Fruit fly (Drosophila melanogaster) whole organism, embryonic: Measurements from ENCODE around the gene CG10863.
A peak's percentile ranks its signal among the peaks of the same experiment; 100 is the strongest.

Source experiments
- BEAF-32 ChIP-seq: fragments of 200-800 bp; sonication (Bioruptor generic); optimal IDR thresholded peaks from 3 replicates; lab custom pipeline; 2017; ENCODE audit warnings: missing biosample characterization, missing genetic modification characterization, mild to moderate bottlenecking, moderate library complexity, missing genetic modification reagents
- BtbVII ChIP-seq: fragments of 200-800 bp; sonication (Bioruptor generic); optimal IDR thresholded peaks from 3 replicates; lab custom pipeline; 2017; ENCODE audit warnings: missing biosample characterization, mild to moderate bottlenecking, missing genetic modification characterization
- CG13894 ChIP-seq: fragments of 200-800 bp; sonication (Bioruptor generic); optimal IDR thresholded peaks from 3 replicates; lab custom pipeline; 2018; ENCODE audit warnings: missing biosample characterization, mild to moderate bottlenecking, missing genetic modification characterization, moderate library complexity
- CG15269 ChIP-seq: fragments of 200-800 bp; sonication (Bioruptor generic); optimal IDR thresholded peaks from 2 replicates; lab custom pipeline; 2018; ENCODE audit warnings: missing biosample characterization, mild to moderate bottlenecking, missing genetic modification characterization, moderate library complexity
- CG2116 ChIP-seq: fragments of 200-800 bp; sonication (Bioruptor generic); optimal IDR thresholded peaks from 3 replicates; lab custom pipeline; 2018; ENCODE audit warnings: missing biosample characterization, mild to moderate bottlenecking, missing genetic modification characterization
- CG34224 ChIP-seq: fragments of 200-800 bp; sonication (Bioruptor generic); IDR thresholded peaks from 3 replicates; pipeline ENCODE4 v1.3.6; 2022; ENCODE audit warnings: missing biosample characterization, missing genetic modification characterization; ENCODE audit not compliant: partially characterized antibody
- CG7271 ChIP-seq: fragments of 200-800 bp; sonication (Bioruptor generic); optimal IDR thresholded peaks from 2 replicates; lab custom pipeline; 2018; ENCODE audit warnings: missing biosample characterization, mild to moderate bottlenecking, missing genetic modification characterization, moderate library complexity
- CG7987 ChIP-seq: fragments of 200-800 bp; sonication (Bioruptor generic); optimal IDR thresholded peaks from 2 replicates; lab custom pipeline; 2018; ENCODE audit warnings: missing biosample characterization, mild to moderate bottlenecking, missing genetic modification characterization, moderate library complexity
- CG9437 ChIP-seq: fragments of 200-800 bp; sonication (Bioruptor generic); optimal IDR thresholded peaks from 2 replicates; lab custom pipeline; 2018; ENCODE audit warnings: missing biosample characterization, mild to moderate bottlenecking, missing genetic modification characterization
- CG9932 ChIP-seq: fragments of 200-800 bp; sonication (Bioruptor generic); IDR thresholded peaks from 2 replicates; pipeline ENCODE4 v1.3.6; 2022; ENCODE audit warnings: missing biosample characterization, missing genetic modification characterization
- D19B ChIP-seq: fragments of 200-800 bp; sonication (Bioruptor generic); optimal IDR thresholded peaks from 2 replicates; lab custom pipeline; 2017; ENCODE audit warnings: missing biosample characterization, mild to moderate bottlenecking, missing genetic modification characterization
- Dip3 ChIP-seq: fragments of 200-800 bp; sonication (Bioruptor generic); optimal IDR thresholded peaks from 3 replicates; lab custom pipeline; 2016; ENCODE audit warnings: missing biosample characterization, missing genetic modification characterization
- Dll ChIP-seq: fragments of 200-800 bp; sonication (Bioruptor generic); IDR thresholded peaks from 4 replicates; pipeline ENCODE4 v1.3.6; 2022; ENCODE audit warnings: missing biosample characterization, missing genetic modification characterization; ENCODE audit not compliant: partially characterized antibody
- Dp ChIP-seq: fragments of 200-800 bp; sonication (Bioruptor generic); optimal IDR thresholded peaks from 2 replicates; lab custom pipeline; 2018; ENCODE audit warnings: missing biosample characterization, mild to moderate bottlenecking, missing genetic modification characterization, moderate library complexity
- Dref ChIP-seq: fragments of 200-800 bp; sonication (Bioruptor generic); IDR thresholded peaks from 2 replicates; pipeline ENCODE4 v1.3.6; 2022; ENCODE audit warnings: missing biosample characterization, missing genetic modification characterization
- Drgx ChIP-seq: fragments of 200-800 bp; sonication (Bioruptor generic); IDR thresholded peaks from 2 replicates; pipeline ENCODE4 v1.3.6; 2022; ENCODE audit warnings: missing biosample characterization, missing genetic modification characterization
- Elba2 ChIP-seq: fragments of 200-800 bp; sonication (Bioruptor generic); optimal IDR thresholded peaks from 3 replicates; lab custom pipeline; 2016; ENCODE audit warnings: missing biosample characterization, missing genetic modification characterization
- HmgZ ChIP-seq: fragments of 200-800 bp; sonication (Bioruptor generic); optimal IDR thresholded peaks from 2 replicates; lab custom pipeline; 2018; ENCODE audit warnings: missing biosample characterization, mild to moderate bottlenecking, missing genetic modification characterization
- Hmx ChIP-seq: fragments of 200-800 bp; sonication (Bioruptor generic); optimal IDR thresholded peaks from 2 replicates; lab custom pipeline; 2016; ENCODE audit warnings: missing biosample characterization, missing genetic modification characterization
- Max ChIP-seq: fragments of 200-800 bp; sonication (Bioruptor generic); optimal IDR thresholded peaks from 2 replicates; lab custom pipeline; 2016; ENCODE audit warnings: missing biosample characterization, mild to moderate bottlenecking, missing genetic modification characterization
- Myb ChIP-seq: fragments of 200-800 bp; sonication (Bioruptor generic); optimal IDR thresholded peaks from 2 replicates; lab custom pipeline; 2016; ENCODE audit warnings: missing biosample characterization, missing genetic modification characterization
- NC2β ChIP-seq: fragments of 200-800 bp; sonication (Bioruptor generic); optimal IDR thresholded peaks from 2 replicates; lab custom pipeline; 2016; ENCODE audit warnings: missing biosample characterization, missing genetic modification characterization
- Pdp1 ChIP-seq, 2 experiments: fragments of 200-800 bp; sonication (Bioruptor generic); optimal IDR thresholded peaks; 3 replicates each; lab custom pipeline; 2016; ENCODE audit warnings: missing biosample characterization in 2 of 2, missing genetic modification characterization in 2 of 2, mild to moderate bottlenecking in 1 of 2, moderate library complexity in 1 of 2
- Scr ChIP-seq: fragments of 200-800 bp; sonication (Bioruptor generic); IDR thresholded peaks from 2 replicates; pipeline ENCODE4 v1.3.6; 2022; ENCODE audit warnings: missing biosample characterization, missing genetic modification characterization; ENCODE audit not compliant: partially characterized antibody
- Sin3A ChIP-seq: fragments of >200 bp; optimal IDR thresholded peaks from 2 replicates; lab custom pipeline; 2018
- Sox100B ChIP-seq: fragments of 200-800 bp; sonication (Bioruptor generic); optimal IDR thresholded peaks from 3 replicates; lab custom pipeline; 2018; ENCODE audit warnings: missing biosample characterization, mild to moderate bottlenecking, missing genetic modification characterization
- Sry-δ ChIP-seq: fragments of 200-800 bp; sonication (Bioruptor generic); optimal IDR thresholded peaks from 2 replicates; lab custom pipeline; 2016; ENCODE audit warnings: missing biosample characterization, missing genetic modification characterization
- YL-1 ChIP-seq: fragments of 200-800 bp; sonication (Bioruptor generic); optimal IDR thresholded peaks from 3 replicates; lab custom pipeline; 2017; ENCODE audit warnings: missing biosample characterization, mild to moderate bottlenecking, missing genetic modification characterization
- aop ChIP-seq: fragments of 200-800 bp; sonication (Bioruptor generic); IDR thresholded peaks from 2 replicates; pipeline ENCODE4 v1.3.6; 2022; ENCODE audit warnings: missing biosample characterization, missing genetic modification characterization
- bbx ChIP-seq: fragments of 200-800 bp; sonication (Bioruptor generic); IDR thresholded peaks from 2 replicates; pipeline ENCODE4 v1.3.6; 2022; ENCODE audit warnings: missing biosample characterization, missing genetic modification characterization; ENCODE audit not compliant: partially characterized antibody
- crp ChIP-seq, 2 experiments: fragments of 200-800 bp; sonication (Bioruptor generic); optimal IDR thresholded peaks; 2 replicates in 1 of 2; 3 replicates in 1 of 2; lab custom pipeline; 2017; ENCODE audit warnings: missing biosample characterization in 2 of 2, missing genetic modification characterization in 2 of 2, mild to moderate bottlenecking in 1 of 2, moderate library complexity in 1 of 2
- dati ChIP-seq: fragments of 200-800 bp; sonication (Bioruptor generic); IDR thresholded peaks from 2 replicates; pipeline ENCODE4 v1.3.6; 2022; ENCODE audit warnings: missing biosample characterization, missing genetic modification characterization
- dm ChIP-seq: fragments of 200-800 bp; sonication (Bioruptor generic); optimal IDR thresholded peaks from 3 replicates; lab custom pipeline; 2016; ENCODE audit warnings: missing biosample characterization, missing genetic modification characterization
- dpn ChIP-seq, 2 experiments: fragments of 200-800 bp; sonication (Bioruptor generic); optimal IDR thresholded peaks; 3 replicates each; lab custom pipeline; 2016; ENCODE audit warnings: missing biosample characterization in 2 of 2, missing genetic modification characterization in 2 of 2
- en ChIP-seq: fragments of 200-800 bp; sonication (Bioruptor generic); optimal IDR thresholded peaks from 2 replicates; lab custom pipeline; 2016; ENCODE audit warnings: missing biosample characterization, missing genetic modification characterization
- fd96Cb ChIP-seq: fragments of 200-800 bp; sonication (Bioruptor generic); optimal IDR thresholded peaks from 2 replicates; lab custom pipeline; 2018; ENCODE audit warnings: missing biosample characterization, mild to moderate bottlenecking, missing genetic modification characterization, moderate library complexity
- her ChIP-seq: fragments of 200-800 bp; sonication (Bioruptor generic); optimal IDR thresholded peaks from 2 replicates; lab custom pipeline; 2016; ENCODE audit warnings: missing biosample characterization, missing genetic modification characterization
- inv ChIP-seq: fragments of 200-800 bp; sonication (Bioruptor generic); IDR thresholded peaks from 2 replicates; pipeline ENCODE4 v1.3.6; 2022; ENCODE audit warnings: missing biosample characterization, missing genetic modification characterization; ENCODE audit not compliant: partially characterized antibody
- nerfin-2 ChIP-seq: fragments of 200-800 bp; sonication (Bioruptor generic); IDR thresholded peaks from 2 replicates; pipeline ENCODE4 v1.3.6; 2022; ENCODE audit warnings: missing biosample characterization, missing genetic modification characterization; ENCODE audit not compliant: partially characterized antibody
- odd ChIP-seq: fragments of 200-800 bp; sonication (Bioruptor generic); optimal IDR thresholded peaks from 2 replicates; lab custom pipeline; 2017; ENCODE audit warnings: missing biosample characterization, mild to moderate bottlenecking, missing genetic modification characterization
- onecut ChIP-seq: fragments of 200-800 bp; sonication (Bioruptor generic); IDR thresholded peaks from 2 replicates; pipeline ENCODE4 v1.3.6; 2022; ENCODE audit warnings: missing biosample characterization, missing genetic modification characterization
- pb ChIP-seq: fragments of 200-800 bp; sonication (Bioruptor generic); optimal IDR thresholded peaks from 3 replicates; lab custom pipeline; 2016; ENCODE audit warnings: missing biosample characterization, missing genetic modification characterization
- sens ChIP-seq: fragments of 200-800 bp; sonication (Bioruptor generic); peaks from one replicate; lab custom pipeline; 2016; ENCODE audit warnings: missing biosample characterization, missing genetic modification characterization
- tna ChIP-seq: fragments of 200-800 bp; sonication (Bioruptor generic); IDR thresholded peaks from 2 replicates; pipeline ENCODE4 v1.3.6; 2022; ENCODE audit warnings: missing biosample characterization, missing genetic modification characterization; ENCODE audit not compliant: partially characterized antibody
- trem ChIP-seq: fragments of 200-800 bp; optimal IDR thresholded peaks from 3 replicates; lab custom pipeline; 2019; ENCODE audit warnings: missing biosample characterization, mild to moderate bottlenecking, missing genetic modification characterization, moderate library complexity
- unc-4 ChIP-seq: fragments of 200-800 bp; sonication (Bioruptor generic); IDR thresholded peaks from 2 replicates; pipeline ENCODE4 v1.3.6; 2022; ENCODE audit warnings: missing biosample characterization, missing genetic modification characterization; ENCODE audit not compliant: partially characterized antibody
- yki ChIP-seq: fragments of >200 bp; optimal IDR thresholded peaks from 3 replicates; lab custom pipeline; 2018

CG10863 gene

DNA sequence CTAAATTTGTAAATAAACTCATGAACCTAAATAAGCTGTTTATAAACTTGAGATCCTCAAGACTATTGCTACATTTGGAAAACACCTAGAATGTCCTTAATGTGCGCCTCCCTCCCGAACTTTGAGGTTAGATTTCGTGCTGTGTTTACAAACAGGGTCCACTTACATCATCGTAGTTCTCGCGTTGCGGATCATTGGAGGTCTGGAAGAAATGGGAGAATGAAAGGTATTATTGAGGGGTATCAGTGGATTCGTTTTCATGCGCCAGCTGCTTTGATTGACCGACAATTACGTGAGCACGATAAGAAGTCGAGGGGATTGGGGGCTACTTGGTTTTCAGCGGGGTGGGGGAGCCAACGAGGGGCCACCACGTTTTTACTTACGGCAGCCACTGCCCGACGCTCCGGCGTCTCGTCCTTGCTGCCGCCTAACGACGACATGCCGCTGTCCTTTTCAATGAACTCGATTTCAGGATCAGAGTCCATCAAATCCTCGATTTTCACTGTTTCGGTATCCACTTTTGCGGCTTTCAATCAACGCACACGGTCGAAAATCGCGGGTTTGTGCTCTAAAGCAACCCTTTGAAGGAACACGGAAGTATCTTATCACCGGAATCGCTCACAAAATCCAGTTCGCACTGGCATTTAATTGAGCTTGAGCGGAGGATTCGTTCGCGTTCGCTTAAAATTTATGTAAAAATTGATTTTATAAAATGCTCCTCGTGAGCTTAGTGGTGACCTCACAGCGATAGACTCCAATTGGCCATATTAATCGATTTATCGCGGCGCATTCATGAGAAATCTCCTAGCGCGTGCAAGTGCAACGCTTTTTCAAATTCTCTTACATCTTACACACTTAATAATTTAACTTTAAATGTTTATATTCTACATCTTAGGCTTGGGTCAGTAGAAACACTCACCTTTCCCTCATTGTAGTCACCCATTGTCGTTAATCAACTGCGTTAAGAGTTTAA lies 33.1 kb downstream of the CG10863 start (continued):
- TF ChIP-seq BEAF-32 (GFP tag; lab: Kevin White, UChicago) (peak; percentile 74), CG13894 (tag; lab: Kevin White, UChicago) (no peak), NC2β (peak; percentile 6), her (peak; percentile 99), odd (no peak), D19B (GFP tag; lab: Kevin White, UChicago) (peak; percentile 76), CG7271 (tag; lab: Kevin White, UChicago) (no peak), Myb (GFP tag; lab: Kevin White, UChicago) (peak; percentile 99), Drgx (GFP tag; lab: Robert Waterston, UW) (no peak), Dref (peak; percentile 96), CG15269 (tag; lab: Kevin White, UChicago) (no peak), nerfin-2 (GFP tag; lab: Robert Waterston, UW) (0 out of 2 replicates have a peak, but pooled peaks have one; percentile 51), Pdp1 (GFP tag; optimal IDR thresholded peaks at IDR 0.05; lab: Kevin White, UChicago) (peak in 1 of 2 experiments; percentile 97), CG9932 (GFP tag; lab: Robert Waterston, UW) (no peak), Dll (GFP tag; lab: Robert Waterston, UW) (peak; percentile 64; the same call in 2 of the 4 replicates), unc-4 (GFP tag; lab: Robert Waterston, UW) (peak; percentile 62), CG7987 (GFP tag; lab: Kevin White, UChicago) (no peak), HmgZ (tag; lab: Kevin White, UChicago) (peak; percentile 20), Sry-δ (GFP tag; lab: Kevin White, UChicago) (peak; percentile 90), Scr (peak; percentile 55), fd96Cb (tag; lab: Kevin White, UChicago) (no peak), CG9437 (GFP tag; lab: Kevin White, UChicago) (peak; percentile 24), Elba2 (GFP tag; lab: Kevin White, UChicago) (peak; percentile 96), trem (tag; lab: Kevin White, UChicago) (peak; percentile 44), Dip3 (GFP tag; lab: Kevin White, UChicago) (no peak), YL-1 (peak; percentile 31), CG2116 (GFP tag; lab: Kevin White, UChicago) (peak; percentile 77), BtbVII (GFP tag; lab: Kevin White, UChicago) (no peak), CG34224 (peak; percentile 68), bbx (GFP tag; lab: Robert Waterston, UW) (peak; percentile 75), tna (GFP tag; lab: Robert Waterston, UW) (peak; percentile 40; the same call in 1 of the 2 replicates), Hmx (GFP tag; lab: Kevin White, UChicago) (no peak), Dp (GFP tag; lab: Kevin White, UChicago) (peak; percentile 72), onecut (GFP tag; lab: Robert Waterston, UW) (peak; percentile 79), Sox100B (GFP tag; lab: Kevin White, UChicago) (no peak), Max (GFP tag; lab: Kevin White, UChicago) (peak; percentile 14), dm (GFP tag; lab: Kevin White, UChicago) (peak; percentile 41), sens (GFP tag; lab: Kevin White, UChicago) (peak; percentile 84), Sin3A (peak; percentile 35), dpn (GFP tag; optimal IDR thresholded peaks at IDR 0.05; lab: Kevin White, UChicago) (peak in 1 of 2 experiments; percentile 18), dati (GFP tag; lab: Robert Waterston, UW) (no peak), crp (GFP tag; optimal IDR thresholded peaks at IDR 0.05; lab: Kevin White, UChicago) (peak in 1 of 2 experiments; percentile 41), inv (peak; percentile 45; the same call in 1 of the 2 replicates), yki (lab: Kevin White, UChicago) (no peak), pb (no peak), en (no peak), aop (GFP tag; lab: Robert Waterston, UW) (no peak)
